Fruit fly (Drosophila melanogaster): ENCODE results near the gene CG6276.

CG6276 gene

DNA sequence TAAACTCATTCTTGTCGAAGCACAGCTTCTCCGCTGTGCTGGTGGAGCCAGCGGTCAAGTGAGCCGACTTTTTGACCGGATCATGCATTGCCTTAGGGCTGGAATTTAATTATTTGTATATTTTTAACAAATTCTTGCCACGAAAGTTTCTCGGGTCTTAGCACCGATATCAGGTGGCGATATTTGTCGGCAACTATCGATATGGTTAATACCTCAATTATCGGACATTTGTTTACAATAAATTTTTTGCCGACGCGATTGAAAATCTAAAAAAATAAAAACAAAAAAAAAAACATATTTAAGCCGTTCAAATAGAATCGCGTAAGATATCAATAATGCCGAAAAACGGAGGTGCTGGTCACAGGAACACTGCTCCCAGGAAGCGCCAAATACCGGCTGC is 41.6 kb upstream of the CG6276 start, which contains the start of the genes Cog2 and Trax (continued):
- peak; percentile 94 for TF ChIP-seq Doc3 (GFP tag; IDR thresholded peaks at IDR 0.05; ENCODE audit: partially characterized antibody)
- TF ChIP-seq Dfd (GFP tag; optimal IDR thresholded peaks at IDR 0.05) = no peak
- peak; percentile 72 for TF ChIP-seq CG14860 (GFP tag; IDR thresholded peaks at IDR 0.05; ENCODE audit: partially characterized antibody)
- TF ChIP-seq hbn (GFP tag; IDR thresholded peaks at IDR 0.05; ENCODE audit: partially characterized antibody) = peak; percentile 83
- peak; percentile 75 for TF ChIP-seq CG7963 (GFP tag; IDR thresholded peaks at IDR 0.05; ENCODE audit: partially characterized antibody)
- TF ChIP-seq bbx (GFP tag; IDR thresholded peaks at IDR 0.05; ENCODE audit: partially characterized antibody) = peak; percentile 93
- TF ChIP-seq phol (tag; optimal IDR thresholded peaks at IDR 0.05) = peak; percentile 6
- TF ChIP-seq Adf1 (GFP tag; IDR thresholded peaks at IDR 0.05) = no peak
- peak; percentile 89 for TF ChIP-seq CG6791 (GFP tag; IDR thresholded peaks at IDR 0.05; ENCODE audit: partially characterized antibody)
- TF ChIP-seq chm (GFP tag; IDR thresholded peaks at IDR 0.05) = no peak
- peak; percentile 18 for TF ChIP-seq Dp (GFP tag; optimal IDR thresholded peaks at IDR 0.05)
- TF ChIP-seq CG2116 (GFP tag; optimal IDR thresholded peaks at IDR 0.05) = peak; percentile 46
- peak; percentile 85; the same call in 2 of the 3 replicates for TF ChIP-seq Opbp (GFP tag; IDR thresholded peaks at IDR 0.05; ENCODE audit: partially characterized antibody)
- TF ChIP-seq zen2 (GFP tag; IDR thresholded peaks at IDR 0.05; ENCODE audit: partially characterized antibody) = peak; percentile 92
- no peak for TF ChIP-seq Ptx1 (GFP tag; IDR thresholded peaks at IDR 0.05)
- no peak for TF ChIP-seq CG15514 (GFP tag; optimal IDR thresholded peaks at IDR 0.05)
- TF ChIP-seq Dll (GFP tag; IDR thresholded peaks at IDR 0.05; ENCODE audit: partially characterized antibody) = peak; percentile 94
- peak; percentile 54 for TF ChIP-seq MESR4 (GFP tag; optimal IDR thresholded peaks at IDR 0.05)
- peak; percentile 70 for TF ChIP-seq ato (GFP tag; IDR thresholded peaks at IDR 0.05; ENCODE audit: partially characterized antibody)
- peak; percentile 76 for TF ChIP-seq Dref (GFP tag; IDR thresholded peaks at IDR 0.05)
- TF ChIP-seq CG14441 (GFP tag; IDR thresholded peaks at IDR 0.05) = no peak
- TF ChIP-seq CG18619 (GFP tag; optimal IDR thresholded peaks at IDR 0.05) = no peak
- TF ChIP-seq inv (GFP tag; IDR thresholded peaks at IDR 0.05; ENCODE audit: partially characterized antibody) = peak; percentile 69
- TF ChIP-seq CG7357 (GFP tag; IDR thresholded peaks at IDR 0.05) = no peak
- peak; percentile 82 for TF ChIP-seq amos (GFP tag; IDR thresholded peaks at IDR 0.05; ENCODE audit: partially characterized antibody)
- TF ChIP-seq CG43689 (GFP tag; IDR thresholded peaks at IDR 0.05) = no peak
- TF ChIP-seq chinmo (GFP tag; IDR thresholded peaks at IDR 0.05; ENCODE audit: partially characterized antibody) = peak; percentile 81; the same call in 3 of the 4 replicates
- TF ChIP-seq NC2β (GFP tag; optimal IDR thresholded peaks at IDR 0.05) = no peak
- peak; percentile 71; the same call in 2 of the 3 replicates for TF ChIP-seq mld (GFP tag; IDR thresholded peaks at IDR 0.05; ENCODE audit: partially characterized antibody)
- TF ChIP-seq CG13287 (GFP tag; IDR thresholded peaks at IDR 0.05; ENCODE audit: partially characterized antibody) = peak; percentile 95
- peak; percentile 83 for TF ChIP-seq CG2129 (GFP tag; IDR thresholded peaks at IDR 0.05; ENCODE audit: partially characterized antibody)
- TF ChIP-seq pzg (GFP tag; optimal IDR thresholded peaks at IDR 0.05) = peak; percentile 36
- TF ChIP-seq z (GFP tag; IDR thresholded peaks at IDR 0.05) = no peak
- peak; percentile 77 for TF ChIP-seq CG16813 (GFP tag; IDR thresholded peaks at IDR 0.05; ENCODE audit: partially characterized antibody)
- TF ChIP-seq HLH4C (GFP tag; IDR thresholded peaks at IDR 0.05; ENCODE audit: partially characterized antibody) = peak; percentile 86
- peak; percentile 92 for TF ChIP-seq Scr (GFP tag; IDR thresholded peaks at IDR 0.05; ENCODE audit: partially characterized antibody)
- TF ChIP-seq sug (tag; optimal IDR thresholded peaks at IDR 0.05) = no peak
- TF ChIP-seq sna (GFP tag; IDR thresholded peaks at IDR 0.05; ENCODE audit: partially characterized antibody) = peak; percentile 92
- 0 out of 3 replicates have a peak, but pooled peaks have one; percentile 9 for TF ChIP-seq CG34422 (GFP tag; IDR thresholded peaks at IDR 0.05)
- TF ChIP-seq CG3407 (GFP tag; optimal IDR thresholded peaks at IDR 0.05) = no peak
- no peak for TF ChIP-seq dmrt99B (tag; optimal IDR thresholded peaks at IDR 0.05)
- TF ChIP-seq nerfin-2 (GFP tag; IDR thresholded peaks at IDR 0.05; ENCODE audit: partially characterized antibody) = peak; percentile 53; the same call in 1 of the 2 replicates
- TF ChIP-seq tgo (GFP tag; IDR thresholded peaks at IDR 0.05) = no peak
- no peak for TF ChIP-seq CG11093 (GFP tag; IDR thresholded peaks at IDR 0.05)
- peak; percentile 75 for TF ChIP-seq Sry-δ (GFP tag; optimal IDR thresholded peaks at IDR 0.05)
- peak; percentile 82 for TF ChIP-seq vnd (GFP tag; IDR thresholded peaks at IDR 0.05; ENCODE audit: partially characterized antibody)
- TF ChIP-seq CG10321 (GFP tag; IDR thresholded peaks at IDR 0.05) = no peak
- peak; percentile 73 for TF ChIP-seq Med (GFP tag)

Measured in whole organism, embryonic.